Fruit fly (Drosophila melanogaster) whole organism, embryonic: ENCODE results near the gene Acp63F.
A peak's percentile ranks its signal among the peaks of the same experiment; 100 is the strongest.

Experiments
- Adf1 ChIP-seq: fragments of 200-800 bp; sonication (Bioruptor generic); IDR thresholded peaks from 2 replicates; pipeline ENCODE4 v1.3.6; 2022; ENCODE audit warnings: missing biosample characterization, missing genetic modification characterization
- Atf3 ChIP-seq: fragments of 200-800 bp; sonication (Bioruptor generic); optimal IDR thresholded peaks from 3 replicates; lab custom pipeline; 2016; ENCODE audit warnings: missing biosample characterization, missing genetic modification characterization
- CG10565 ChIP-seq: fragments of 200-800 bp; sonication (Bioruptor generic); optimal IDR thresholded peaks from 3 replicates; lab custom pipeline; 2016; ENCODE audit warnings: missing biosample characterization, mild to moderate bottlenecking, missing genetic modification characterization
- CG11695 ChIP-seq: fragments of 200-800 bp; sonication (Bioruptor generic); IDR thresholded peaks from 3 replicates; pipeline ENCODE4 v1.3.6; 2022; ENCODE audit warnings: missing biosample characterization, missing genetic modification characterization
- CG13624 ChIP-seq: fragments of 200-800 bp; sonication (Bioruptor generic); optimal IDR thresholded peaks from 2 replicates; lab custom pipeline; 2016; ENCODE audit warnings: missing biosample characterization, missing genetic modification characterization
- CG17359 ChIP-seq: fragments of 200-800 bp; sonication (Bioruptor generic); optimal IDR thresholded peaks from 3 replicates; lab custom pipeline; 2018; ENCODE audit warnings: missing biosample characterization, mild to moderate bottlenecking, missing genetic modification characterization, moderate library complexity
- CG17361 ChIP-seq: fragments of 200-800 bp; sonication (Bioruptor generic); IDR thresholded peaks from 3 replicates; pipeline ENCODE4 v1.3.6; 2022; ENCODE audit warnings: missing biosample characterization, missing genetic modification characterization
- CG17829 ChIP-seq: fragments of 200-800 bp; optimal IDR thresholded peaks from 2 replicates; lab custom pipeline; 2019; ENCODE audit warnings: missing biosample characterization, mild to moderate bottlenecking, missing genetic modification characterization, moderate library complexity
- CG18476 ChIP-seq: fragments of 200-800 bp; sonication (Bioruptor generic); optimal IDR thresholded peaks from 2 replicates; lab custom pipeline; 2016; ENCODE audit warnings: missing biosample characterization, mild to moderate bottlenecking, missing genetic modification characterization
- CG18599 ChIP-seq: fragments of 200-800 bp; sonication (Bioruptor generic); optimal IDR thresholded peaks from 3 replicates; lab custom pipeline; 2017; ENCODE audit warnings: missing biosample characterization, missing genetic modification characterization, mild to moderate bottlenecking, moderate library complexity, missing genetic modification reagents
- CG18619 ChIP-seq: fragments of 200-800 bp; sonication (Bioruptor generic); optimal IDR thresholded peaks from 3 replicates; lab custom pipeline; 2017; ENCODE audit warnings: missing biosample characterization, mild to moderate bottlenecking, missing genetic modification characterization
- CG2120 ChIP-seq: fragments of 200-800 bp; sonication (Bioruptor generic); optimal IDR thresholded peaks from 3 replicates; lab custom pipeline; 2016; ENCODE audit warnings: missing biosample characterization, missing genetic modification characterization
- CG30020 ChIP-seq: fragments of 200-800 bp; optimal IDR thresholded peaks from 2 replicates; lab custom pipeline; 2019; ENCODE audit warnings: missing biosample characterization, mild to moderate bottlenecking, missing genetic modification characterization, moderate library complexity
- CG3065 ChIP-seq: fragments of 200-800 bp; sonication (Bioruptor generic); optimal IDR thresholded peaks from 2 replicates; lab custom pipeline; 2016; ENCODE audit warnings: missing biosample characterization, missing genetic modification characterization
- CG31224 ChIP-seq: fragments of 200-800 bp; sonication (Bioruptor generic); IDR thresholded peaks from 2 replicates; pipeline ENCODE4 v1.3.6; 2022; ENCODE audit warnings: missing biosample characterization, missing genetic modification characterization
- CG31365 ChIP-seq: fragments of 200-800 bp; sonication (Bioruptor generic); optimal IDR thresholded peaks from 2 replicates; lab custom pipeline; 2018; ENCODE audit warnings: missing biosample characterization, mild to moderate bottlenecking, missing genetic modification characterization
- CG4730 ChIP-seq: fragments of 200-800 bp; sonication (Bioruptor generic); IDR thresholded peaks from 2 replicates; pipeline ENCODE4 v1.3.6; 2022; ENCODE audit warnings: missing biosample characterization, missing genetic modification characterization
- CG4820 ChIP-seq: fragments of 200-800 bp; sonication (Bioruptor generic); optimal IDR thresholded peaks from 3 replicates; lab custom pipeline; 2016; ENCODE audit warnings: missing biosample characterization, missing genetic modification characterization
- CG5180 ChIP-seq: fragments of 200-800 bp; sonication (Bioruptor generic); optimal IDR thresholded peaks from 3 replicates; lab custom pipeline; 2017; ENCODE audit warnings: missing biosample characterization, missing genetic modification characterization, mild to moderate bottlenecking, moderate library complexity, missing genetic modification reagents
- CG6689 ChIP-seq: fragments of 200-800 bp; sonication (Bioruptor generic); IDR thresholded peaks from 2 replicates; pipeline ENCODE4 v1.3.6; 2022; ENCODE audit warnings: missing biosample characterization, missing genetic modification characterization
- CG6765 ChIP-seq: fragments of 200-800 bp; sonication (Bioruptor generic); optimal IDR thresholded peaks from 3 replicates; lab custom pipeline; 2017; ENCODE audit warnings: missing biosample characterization, mild to moderate bottlenecking, missing genetic modification characterization
- CG8281 ChIP-seq: fragments of 200-800 bp; sonication (Bioruptor generic); optimal IDR thresholded peaks from 2 replicates; lab custom pipeline; 2018; ENCODE audit warnings: missing biosample characterization, mild to moderate bottlenecking, missing genetic modification characterization, moderate library complexity
- CG8478 ChIP-seq: fragments of >200 bp; optimal IDR thresholded peaks from 2 replicates; lab custom pipeline; 2018
- CG8924 ChIP-seq: fragments of 200-800 bp; optimal IDR thresholded peaks from 3 replicates; lab custom pipeline; 2019; ENCODE audit warnings: missing biosample characterization, mild to moderate bottlenecking, missing genetic modification characterization, moderate library complexity
- Dip2 ChIP-seq: fragments of 200-800 bp; sonication (Bioruptor generic); IDR thresholded peaks from 2 replicates; pipeline ENCODE4 v1.3.6; 2022; ENCODE audit warnings: missing biosample characterization, missing genetic modification characterization
- Doc2 ChIP-seq: fragments of 200-800 bp; sonication (Bioruptor generic); IDR thresholded peaks from 2 replicates; pipeline ENCODE4 v1.3.6; 2022; ENCODE audit warnings: missing biosample characterization, missing genetic modification characterization
- Hey ChIP-seq: fragments of 200-800 bp; sonication (Bioruptor generic); optimal IDR thresholded peaks from 3 replicates; lab custom pipeline; 2018; ENCODE audit warnings: missing biosample characterization, mild to moderate bottlenecking, missing genetic modification characterization
- Hmx ChIP-seq: fragments of 200-800 bp; sonication (Bioruptor generic); optimal IDR thresholded peaks from 2 replicates; lab custom pipeline; 2016; ENCODE audit warnings: missing biosample characterization, missing genetic modification characterization
- Mes4 ChIP-seq: fragments of 200-800 bp; sonication (Bioruptor generic); optimal IDR thresholded peaks from 2 replicates; lab custom pipeline; 2016; ENCODE audit warnings: missing biosample characterization, missing genetic modification characterization
- Myb ChIP-seq: fragments of 200-800 bp; sonication (Bioruptor generic); optimal IDR thresholded peaks from 2 replicates; lab custom pipeline; 2016; ENCODE audit warnings: missing biosample characterization, missing genetic modification characterization
- NC2β ChIP-seq: fragments of 200-800 bp; sonication (Bioruptor generic); optimal IDR thresholded peaks from 2 replicates; lab custom pipeline; 2016; ENCODE audit warnings: missing biosample characterization, missing genetic modification characterization
- Rfx ChIP-seq: fragments of 200-800 bp; sonication (Bioruptor generic); IDR thresholded peaks from 2 replicates; pipeline ENCODE4 v1.3.6; 2022; ENCODE audit warnings: missing biosample characterization, missing genetic modification characterization
- Sox100B ChIP-seq: fragments of 200-800 bp; sonication (Bioruptor generic); optimal IDR thresholded peaks from 3 replicates; lab custom pipeline; 2018; ENCODE audit warnings: missing biosample characterization, mild to moderate bottlenecking, missing genetic modification characterization
- Spps ChIP-seq: fragments of 200-800 bp; sonication (Bioruptor generic); optimal IDR thresholded peaks from 2 replicates; lab custom pipeline; 2018; ENCODE audit warnings: missing biosample characterization, mild to moderate bottlenecking, missing genetic modification characterization
- Ssrp ChIP-seq: fragments of 200-800 bp; sonication (Bioruptor generic); optimal IDR thresholded peaks from 2 replicates; lab custom pipeline; 2018; ENCODE audit warnings: missing biosample characterization, mild to moderate bottlenecking, missing genetic modification characterization, moderate library complexity
- Xrp1 ChIP-seq: fragments of 200-800 bp; sonication (Bioruptor generic); IDR thresholded peaks from 2 replicates; pipeline ENCODE4 v1.3.6; 2022; ENCODE audit warnings: missing biosample characterization, missing genetic modification characterization
- bbx ChIP-seq: fragments of 200-800 bp; sonication (Bioruptor generic); IDR thresholded peaks from 2 replicates; pipeline ENCODE4 v1.3.6; 2022; ENCODE audit warnings: missing biosample characterization, missing genetic modification characterization; ENCODE audit not compliant: partially characterized antibody
- bigmax ChIP-seq: fragments of 200-800 bp; sonication (Bioruptor generic); optimal IDR thresholded peaks from 2 replicates; lab custom pipeline; 2018; ENCODE audit warnings: missing biosample characterization, mild to moderate bottlenecking, missing genetic modification characterization
- cato ChIP-seq: fragments of 200-800 bp; sonication (Bioruptor generic); optimal IDR thresholded peaks from 2 replicates; lab custom pipeline; 2016; ENCODE audit warnings: missing biosample characterization, missing genetic modification characterization, borderline replicate concordance
- cg ChIP-seq: fragments of 200-800 bp; sonication (Bioruptor generic); optimal IDR thresholded peaks from 3 replicates; lab custom pipeline; 2019; ENCODE audit warnings: missing biosample characterization, mild to moderate bottlenecking, missing genetic modification characterization, moderate library complexity
- dmrt99B ChIP-seq: fragments of 200-800 bp; sonication (Bioruptor generic); optimal IDR thresholded peaks from 2 replicates; lab custom pipeline; 2018; ENCODE audit warnings: missing biosample characterization, mild to moderate bottlenecking, missing genetic modification characterization, moderate library complexity
- exex ChIP-seq: fragments of 200-800 bp; sonication (Bioruptor generic); optimal IDR thresholded peaks from 4 replicates; lab custom pipeline; 2018; ENCODE audit warnings: missing biosample characterization, mild to moderate bottlenecking, missing genetic modification characterization, moderate library complexity
- gt ChIP-seq: fragments of 200-800 bp; sonication (Bioruptor generic); IDR thresholded peaks from 2 replicates; pipeline ENCODE4 v1.3.6; 2022; ENCODE audit warnings: missing biosample characterization, missing genetic modification characterization
- nerfin-1 ChIP-seq: fragments of 200-800 bp; sonication (Bioruptor generic); optimal IDR thresholded peaks from 3 replicates; lab custom pipeline; 2019; ENCODE audit warnings: missing biosample characterization, mild to moderate bottlenecking, missing genetic modification characterization, moderate library complexity
- oc ChIP-seq: fragments of 200-800 bp; sonication (Bioruptor generic); optimal IDR thresholded peaks from 2 replicates; lab custom pipeline; 2018; ENCODE audit warnings: missing biosample characterization, mild to moderate bottlenecking, missing genetic modification characterization, moderate library complexity
- pzg ChIP-seq: fragments of 200-800 bp; sonication (Bioruptor generic); optimal IDR thresholded peaks from 3 replicates; lab custom pipeline; 2018; ENCODE audit warnings: missing biosample characterization, mild to moderate bottlenecking, missing genetic modification characterization, moderate library complexity
- row ChIP-seq: fragments of 200-800 bp; sonication (Bioruptor generic); IDR thresholded peaks from 3 replicates; pipeline ENCODE4 v1.3.6; 2022; ENCODE audit warnings: missing biosample characterization, missing genetic modification characterization
- shn ChIP-seq: fragments of 200-800 bp; sonication (Bioruptor generic); optimal IDR thresholded peaks from 3 replicates; lab custom pipeline; 2016; ENCODE audit warnings: missing biosample characterization, missing genetic modification characterization
- sima ChIP-seq: fragments of 200-800 bp; sonication (Bioruptor generic); optimal IDR thresholded peaks from 2 replicates; lab custom pipeline; 2016; ENCODE audit warnings: missing biosample characterization, missing genetic modification characterization
- vfl ChIP-seq: fragments of 200-800 bp; sonication (Bioruptor generic); optimal IDR thresholded peaks from 2 replicates; lab custom pipeline; 2016; ENCODE audit warnings: missing biosample characterization, missing genetic modification characterization
- zfh1 ChIP-seq: fragments of 200-800 bp; sonication (Bioruptor generic); IDR thresholded peaks from 3 replicates; pipeline ENCODE4 v1.3.6; 2022; ENCODE audit warnings: missing biosample characterization, missing genetic modification characterization
- zfh2 ChIP-seq: fragments of 200-800 bp; sonication (Bioruptor generic); optimal IDR thresholded peaks from 2 replicates; lab custom pipeline; 2016; ENCODE audit warnings: missing biosample characterization, missing genetic modification characterization

The Acp63F gene

dm6 chr3L:3801343-3801742 is 14.8 kb downstream of the Acp63F start (continued):
- TF ChIP-seq Xrp1 (GFP tag; lab: Robert Waterston, UW), result no peak
- TF ChIP-seq Hey (tag; lab: Kevin White, UChicago), result no peak
- peak; percentile 0 for TF ChIP-seq dmrt99B (tag; lab: Kevin White, UChicago)
- no peak for TF ChIP-seq Dip2 (GFP tag; lab: Robert Waterston, UW)
- no peak for TF ChIP-seq bigmax (GFP tag; lab: Kevin White, UChicago)
- no peak for TF ChIP-seq cato (GFP tag; lab: Kevin White, UChicago)
- no peak for TF ChIP-seq CG30020
- 0 out of 2 replicates have a peak, but pooled peaks have one; percentile 13 for TF ChIP-seq Rfx
- peak; percentile 83 for TF ChIP-seq CG18599 (GFP tag; lab: Kevin White, UChicago)
- TF ChIP-seq CG4730 (GFP tag; lab: Robert Waterston, UW), result no peak
- TF ChIP-seq CG8478 (lab: Kevin White, UChicago), result no peak
- TF ChIP-seq CG17829, result no peak
- no peak for TF ChIP-seq shn (GFP tag; lab: Kevin White, UChicago)
- no peak for TF ChIP-seq zfh2 (GFP tag; lab: Kevin White, UChicago)
- TF ChIP-seq Hmx (GFP tag; lab: Kevin White, UChicago), result no peak
- peak; percentile 55 for TF ChIP-seq row (GFP tag; lab: Robert Waterston, UW)
- TF ChIP-seq vfl, result no peak
- TF ChIP-seq Atf3 (GFP tag; lab: Kevin White, UChicago), result no peak
- TF ChIP-seq CG31365, result no peak
- TF ChIP-seq CG2120, result peak; percentile 15
- no peak for TF ChIP-seq CG3065 (GFP tag; lab: Kevin White, UChicago)
- TF ChIP-seq CG13624 (GFP tag; lab: Kevin White, UChicago), result no peak
- TF ChIP-seq CG5180 (GFP tag; lab: Kevin White, UChicago), result no peak
- TF ChIP-seq nerfin-1 (tag; lab: Kevin White, UChicago), result no peak
- no peak for TF ChIP-seq pzg (GFP tag; lab: Kevin White, UChicago)
- no peak for TF ChIP-seq bbx (GFP tag; lab: Robert Waterston, UW)
- TF ChIP-seq zfh1 (GFP tag; lab: Robert Waterston, UW), result no peak
- TF ChIP-seq cg (GFP tag; lab: Kevin White, UChicago), result no peak
- no peak for TF ChIP-seq Spps (tag; lab: Kevin White, UChicago)
- no peak for TF ChIP-seq Ssrp (tag; lab: Kevin White, UChicago)
- TF ChIP-seq CG6689 (GFP tag; lab: Robert Waterston, UW), result no peak
- no peak for TF ChIP-seq CG17361 (GFP tag; lab: Robert Waterston, UW)
- no peak for TF ChIP-seq sima (GFP tag; lab: Kevin White, UChicago)
- TF ChIP-seq exex (tag; lab: Kevin White, UChicago), result no peak
- TF ChIP-seq CG31224, result no peak
- no peak for TF ChIP-seq NC2β (GFP tag; lab: Kevin White, UChicago)
- no peak for TF ChIP-seq CG17359 (tag; lab: Kevin White, UChicago)
- no peak for TF ChIP-seq CG11695
- no peak for TF ChIP-seq Mes4
- TF ChIP-seq Myb (GFP tag; lab: Kevin White, UChicago), result no peak
- TF ChIP-seq CG10565, result no peak
- TF ChIP-seq Doc2 (GFP tag; lab: Robert Waterston, UW), result no peak
- TF ChIP-seq oc (tag; lab: Kevin White, UChicago), result no peak
- TF ChIP-seq CG8281 (tag; lab: Kevin White, UChicago), result no peak
- TF ChIP-seq CG8924, result peak; percentile 5
- TF ChIP-seq Adf1, result no peak
- TF ChIP-seq CG18476 (GFP tag; lab: Kevin White, UChicago), result no peak
- peak; percentile 4 for TF ChIP-seq CG6765 (GFP tag; lab: Kevin White, UChicago)
- TF ChIP-seq CG18619 (GFP tag; lab: Kevin White, UChicago), result no peak
- no peak for TF ChIP-seq gt (GFP tag; lab: Robert Waterston, UW)
- TF ChIP-seq CG4820, result no peak
- TF ChIP-seq Sox100B (GFP tag; lab: Kevin White, UChicago), result no peak
